Fruit fly (Drosophila melanogaster) whole organism, embryonic: ENCODE measurements around the gene CG31778.

Experiments
- ATbp ChIP-seq: fragments of 200-800 bp; sonication (Bioruptor generic); optimal IDR thresholded peaks from 2 replicates; lab custom pipeline; 2017; ENCODE audit warnings: missing biosample characterization, mild to moderate bottlenecking, missing genetic modification characterization, missing genetic modification reagents
- Atf3 ChIP-seq: fragments of 200-800 bp; sonication (Bioruptor generic); optimal IDR thresholded peaks from 3 replicates; lab custom pipeline; 2016; ENCODE audit warnings: missing biosample characterization, missing genetic modification characterization
- B-H2 ChIP-seq: fragments of 200-800 bp; sonication (Bioruptor generic); optimal IDR thresholded peaks from 2 replicates; lab custom pipeline; 2018; ENCODE audit warnings: missing biosample characterization, mild to moderate bottlenecking, missing genetic modification characterization
- CG12236 ChIP-seq: fragments of 200-800 bp; sonication (Bioruptor generic); optimal IDR thresholded peaks from 2 replicates; lab custom pipeline; 2016; ENCODE audit warnings: missing biosample characterization, missing genetic modification characterization
- CG12299 ChIP-seq: fragments of 200-800 bp; sonication (Bioruptor generic); optimal IDR thresholded peaks from 2 replicates; lab custom pipeline; 2018; ENCODE audit warnings: missing biosample characterization, mild to moderate bottlenecking, missing genetic modification characterization
- CG13424 ChIP-seq: fragments of 200-800 bp; sonication (Bioruptor generic); optimal IDR thresholded peaks from 2 replicates; lab custom pipeline; 2019; ENCODE audit warnings: missing biosample characterization, mild to moderate bottlenecking, missing genetic modification characterization, moderate library complexity
- CG13624 ChIP-seq: fragments of 200-800 bp; sonication (Bioruptor generic); optimal IDR thresholded peaks from 2 replicates; lab custom pipeline; 2016; ENCODE audit warnings: missing biosample characterization, missing genetic modification characterization
- CG14050 ChIP-seq: fragments of 200-800 bp; sonication (Bioruptor generic); IDR thresholded peaks from 3 replicates; pipeline ENCODE4 v1.3.6; 2022; ENCODE audit warnings: missing biosample characterization, missing genetic modification characterization
- CG14965 ChIP-seq: fragments of 200-800 bp; sonication (Bioruptor generic); optimal IDR thresholded peaks from 2 replicates; lab custom pipeline; 2016; ENCODE audit warnings: missing biosample characterization, missing genetic modification characterization, borderline replicate concordance
- CG15696 ChIP-seq: fragments of 200-800 bp; sonication (Bioruptor generic); optimal IDR thresholded peaks from 2 replicates; lab custom pipeline; 2019; ENCODE audit warnings: missing biosample characterization, mild to moderate bottlenecking, missing genetic modification characterization, moderate library complexity
- CG17612 ChIP-seq: fragments of 200-800 bp; sonication (Bioruptor generic); IDR thresholded peaks from 2 replicates; pipeline ENCODE4 v1.3.6; 2022; ENCODE audit warnings: missing biosample characterization, missing genetic modification characterization
- CG17829 ChIP-seq: fragments of 200-800 bp; optimal IDR thresholded peaks from 2 replicates; lab custom pipeline; 2019; ENCODE audit warnings: missing biosample characterization, mild to moderate bottlenecking, missing genetic modification characterization, moderate library complexity
- CG18262 ChIP-seq: fragments of 200-800 bp; optimal IDR thresholded peaks from 3 replicates; lab custom pipeline; 2019; ENCODE audit warnings: missing biosample characterization, mild to moderate bottlenecking, missing genetic modification characterization, moderate library complexity
- CG18599 ChIP-seq: fragments of 200-800 bp; sonication (Bioruptor generic); optimal IDR thresholded peaks from 3 replicates; lab custom pipeline; 2017; ENCODE audit warnings: missing biosample characterization, missing genetic modification characterization, mild to moderate bottlenecking, moderate library complexity, missing genetic modification reagents
- CG31365 ChIP-seq: fragments of 200-800 bp; sonication (Bioruptor generic); optimal IDR thresholded peaks from 2 replicates; lab custom pipeline; 2018; ENCODE audit warnings: missing biosample characterization, mild to moderate bottlenecking, missing genetic modification characterization
- CG33213 ChIP-seq: fragments of 200-800 bp; sonication (Bioruptor generic); optimal IDR thresholded peaks from 3 replicates; lab custom pipeline; 2016; ENCODE audit warnings: missing biosample characterization, missing genetic modification characterization
- CG34376 ChIP-seq: fragments of 200-800 bp; sonication (Bioruptor generic); optimal IDR thresholded peaks from 2 replicates; lab custom pipeline; 2018; ENCODE audit warnings: missing biosample characterization, mild to moderate bottlenecking, missing genetic modification characterization
- CG4360 ChIP-seq: fragments of 200-800 bp; sonication (Bioruptor generic); IDR thresholded peaks from 2 replicates; pipeline ENCODE4 v1.3.6; 2022; ENCODE audit warnings: missing biosample characterization, missing genetic modification characterization
- CG7987 ChIP-seq: fragments of 200-800 bp; sonication (Bioruptor generic); optimal IDR thresholded peaks from 2 replicates; lab custom pipeline; 2018; ENCODE audit warnings: missing biosample characterization, mild to moderate bottlenecking, missing genetic modification characterization, moderate library complexity
- CG9609 ChIP-seq: fragments of 200-800 bp; sonication (Bioruptor generic); optimal IDR thresholded peaks from 3 replicates; lab custom pipeline; 2016; ENCODE audit warnings: missing biosample characterization, missing genetic modification characterization
- CoRest ChIP-seq: fragments of 200-800 bp; sonication (Bioruptor generic); optimal IDR thresholded peaks from 3 replicates; lab custom pipeline; 2018; ENCODE audit warnings: missing biosample characterization, mild to moderate bottlenecking, missing genetic modification characterization, moderate library complexity
- D19A ChIP-seq: fragments of 200-800 bp; optimal IDR thresholded peaks from 3 replicates; lab custom pipeline; 2019; ENCODE audit warnings: missing biosample characterization, mild to moderate bottlenecking, missing genetic modification characterization, moderate library complexity
- Dfd ChIP-seq, 2 experiments: fragments of >200 bp; optimal IDR thresholded peaks; 2 replicates each; lab custom pipeline; 2017; ENCODE audit warnings: missing biosample characterization in 2 of 2, missing genetic modification characterization in 2 of 2
- Elba2 ChIP-seq: fragments of 200-800 bp; sonication (Bioruptor generic); optimal IDR thresholded peaks from 3 replicates; lab custom pipeline; 2016; ENCODE audit warnings: missing biosample characterization, missing genetic modification characterization
- Hmr ChIP-seq: fragments of 200-800 bp; sonication (Bioruptor generic); optimal IDR thresholded peaks from 3 replicates; lab custom pipeline; 2017; ENCODE audit warnings: mild to moderate bottlenecking, missing biosample characterization, missing genetic modification reagents, missing genetic modification characterization
- Hr3 ChIP-seq: fragments of 200-800 bp; sonication (Bioruptor generic); optimal IDR thresholded peaks from 3 replicates; lab custom pipeline; 2016; ENCODE audit warnings: missing biosample characterization, missing genetic modification characterization
- Lhr ChIP-seq: fragments of 200-800 bp; sonication (Bioruptor generic); optimal IDR thresholded peaks from 3 replicates; lab custom pipeline; 2017; ENCODE audit warnings: mild to moderate bottlenecking, missing biosample characterization, missing genetic modification reagents, missing genetic modification characterization
- Max ChIP-seq: fragments of 200-800 bp; sonication (Bioruptor generic); optimal IDR thresholded peaks from 2 replicates; lab custom pipeline; 2016; ENCODE audit warnings: missing biosample characterization, mild to moderate bottlenecking, missing genetic modification characterization
- Mrtf ChIP-seq: fragments of 200-800 bp; sonication (Bioruptor generic); IDR thresholded peaks from 3 replicates; pipeline ENCODE4 v1.3.6; 2022; ENCODE audit warnings: missing biosample characterization, missing genetic modification characterization
- NC2β ChIP-seq: fragments of 200-800 bp; sonication (Bioruptor generic); optimal IDR thresholded peaks from 2 replicates; lab custom pipeline; 2016; ENCODE audit warnings: missing biosample characterization, missing genetic modification characterization
- Optix ChIP-seq: fragments of 200-800 bp; sonication (Bioruptor generic); IDR thresholded peaks from 3 replicates; pipeline ENCODE4 v1.3.6; 2022; ENCODE audit warnings: missing biosample characterization, missing genetic modification characterization
- Vsx1 ChIP-seq: fragments of 200-800 bp; sonication (Bioruptor generic); optimal IDR thresholded peaks from 2 replicates; lab custom pipeline; 2017; ENCODE audit warnings: missing biosample characterization, mild to moderate bottlenecking, missing genetic modification characterization, missing genetic modification reagents
- YL-1 ChIP-seq: fragments of 200-800 bp; sonication (Bioruptor generic); optimal IDR thresholded peaks from 3 replicates; lab custom pipeline; 2017; ENCODE audit warnings: missing biosample characterization, mild to moderate bottlenecking, missing genetic modification characterization
- amos ChIP-seq: fragments of 200-800 bp; sonication (Bioruptor generic); IDR thresholded peaks from 2 replicates; pipeline ENCODE4 v1.3.6; 2022; ENCODE audit warnings: missing biosample characterization, missing genetic modification characterization; ENCODE audit not compliant: partially characterized antibody
- ato ChIP-seq: fragments of 200-800 bp; sonication (Bioruptor generic); IDR thresholded peaks from 2 replicates; pipeline ENCODE4 v1.3.6; 2022; ENCODE audit warnings: missing biosample characterization, missing genetic modification characterization; ENCODE audit not compliant: partially characterized antibody
- cato ChIP-seq: fragments of 200-800 bp; sonication (Bioruptor generic); optimal IDR thresholded peaks from 2 replicates; lab custom pipeline; 2016; ENCODE audit warnings: missing biosample characterization, missing genetic modification characterization, borderline replicate concordance
- da ChIP-seq: fragments of 200-800 bp; sonication (Bioruptor generic); optimal IDR thresholded peaks from 2 replicates; lab custom pipeline; 2016; ENCODE audit warnings: missing biosample characterization, missing genetic modification characterization
- dmrt99B ChIP-seq: fragments of 200-800 bp; sonication (Bioruptor generic); optimal IDR thresholded peaks from 2 replicates; lab custom pipeline; 2018; ENCODE audit warnings: missing biosample characterization, mild to moderate bottlenecking, missing genetic modification characterization, moderate library complexity
- esg ChIP-seq: fragments of 200-800 bp; sonication (Bioruptor generic); conservative IDR thresholded peaks from 2 replicates; pipeline ENCODE4 v1.3.6; 2022; ENCODE audit warnings: missing biosample characterization, missing genetic modification characterization
- fru ChIP-seq: fragments of >200 bp; optimal IDR thresholded peaks from 2 replicates; lab custom pipeline; 2017
- gro ChIP-seq: fragments of 200-800 bp; sonication (Bioruptor generic); optimal IDR thresholded peaks from 2 replicates; lab custom pipeline; 2016; ENCODE audit warnings: missing biosample characterization, missing genetic modification characterization
- insv ChIP-seq, 2 experiments: fragments of 200-800 bp; sonication (Bioruptor generic); optimal IDR thresholded peaks; 3 replicates each; lab custom pipeline; 2016 to 2018; ENCODE audit warnings: missing biosample characterization in 2 of 2, missing genetic modification characterization in 2 of 2
- repo ChIP-seq: fragments of 200-800 bp; sonication (Bioruptor generic); optimal IDR thresholded peaks from 2 replicates; lab custom pipeline; 2016; ENCODE audit warnings: missing biosample characterization, missing genetic modification characterization
- ro ChIP-seq: fragments of 200-800 bp; sonication (Bioruptor generic); IDR thresholded peaks from 2 replicates; pipeline ENCODE4 v1.3.6; 2022; ENCODE audit warnings: missing biosample characterization, missing genetic modification characterization
- so ChIP-seq: fragments of 200-800 bp; sonication (Bioruptor generic); IDR thresholded peaks from 3 replicates; pipeline ENCODE4 v1.3.6; 2022; ENCODE audit warnings: missing biosample characterization, missing genetic modification characterization
- sob ChIP-seq: fragments of 200-800 bp; sonication (Bioruptor generic); IDR thresholded peaks from 2 replicates; pipeline ENCODE4 v1.3.6; 2022; ENCODE audit warnings: missing biosample characterization, missing genetic modification characterization
- sr ChIP-seq: fragments of 200-800 bp; sonication (Bioruptor generic); IDR thresholded peaks from 3 replicates; pipeline ENCODE4 v1.3.6; 2022; ENCODE audit warnings: missing biosample characterization, missing genetic modification characterization
- stwl ChIP-seq: fragments of 200-800 bp; sonication (Bioruptor generic); optimal IDR thresholded peaks from 3 replicates; lab custom pipeline; 2018; ENCODE audit warnings: missing biosample characterization, mild to moderate bottlenecking, missing genetic modification characterization, moderate library complexity
- trh ChIP-seq: fragments of 200-800 bp; sonication (Bioruptor generic); optimal IDR thresholded peaks from 2 replicates; lab custom pipeline; 2016; ENCODE audit warnings: missing biosample characterization, missing genetic modification characterization
- tup ChIP-seq: fragments of 200-800 bp; sonication (Bioruptor generic); optimal IDR thresholded peaks from 2 replicates; lab custom pipeline; 2016; ENCODE audit warnings: missing biosample characterization, mild to moderate bottlenecking, missing genetic modification characterization, moderate library complexity
- unpg ChIP-seq: fragments of 200-800 bp; sonication (Bioruptor generic); optimal IDR thresholded peaks from 3 replicates; lab custom pipeline; 2018; ENCODE audit warnings: missing biosample characterization, mild to moderate bottlenecking, missing genetic modification characterization, moderate library complexity
- yki ChIP-seq: fragments of >200 bp; optimal IDR thresholded peaks from 3 replicates; lab custom pipeline; 2018

Gene CG31778

DNA sequence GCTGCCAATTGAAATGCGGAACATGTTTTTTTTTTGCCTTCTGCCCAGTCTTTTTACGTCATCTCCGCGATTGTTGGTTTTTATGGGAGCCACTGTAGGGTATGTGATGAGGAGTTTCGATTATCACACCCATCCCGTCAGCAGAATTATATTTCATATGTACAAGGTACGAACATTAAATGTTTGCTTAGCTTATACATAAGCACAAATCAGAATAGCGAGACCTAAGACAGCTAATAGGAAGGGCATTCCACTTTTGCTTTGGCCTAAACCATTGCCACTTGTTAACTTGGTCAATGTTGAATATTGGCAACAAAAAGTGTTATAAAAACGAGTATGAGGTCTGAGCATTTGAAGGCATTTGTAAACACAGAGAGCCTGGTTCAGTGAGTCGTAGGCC is 2.0 kb downstream of the CG31778 start, which contains the start of gene CG2816 (continued):
- TF ChIP-seq CG12236 (GFP tag; lab: Kevin White, UChicago): no peak
- TF ChIP-seq gro: peak; percentile 96
- peak; percentile 61 for TF ChIP-seq CG18599 (GFP tag; lab: Kevin White, UChicago)
- peak; percentile 13 for TF ChIP-seq CG34376 (GFP tag; lab: Kevin White, UChicago)
- TF ChIP-seq repo (GFP tag; lab: Kevin White, UChicago): peak; percentile 16
- TF ChIP-seq CG13624: no peak
- no peak for TF ChIP-seq ATbp (GFP tag; lab: Kevin White, UChicago)
- no peak for TF ChIP-seq tup (GFP tag; lab: Kevin White, UChicago)
- peak; percentile 80 for TF ChIP-seq Hmr (GFP tag; lab: Kevin White, UChicago)
- TF ChIP-seq ato (GFP tag; lab: Robert Waterston, UW): no peak
- no peak for TF ChIP-seq CG4360 (GFP tag; lab: Robert Waterston, UW)
- no peak for TF ChIP-seq CG7987 (GFP tag; lab: Kevin White, UChicago)
- no peak for TF ChIP-seq CG33213 (GFP tag; lab: Kevin White, UChicago)
- no peak for TF ChIP-seq amos
- TF ChIP-seq CoRest: peak; percentile 49
- TF ChIP-seq YL-1: no peak
- peak; percentile 52 for TF ChIP-seq Hr3 (GFP tag; lab: Kevin White, UChicago)
- no peak for TF ChIP-seq da (GFP tag; lab: Kevin White, UChicago)
- peak; percentile 26 for TF ChIP-seq Atf3
- TF ChIP-seq CG9609 (GFP tag; lab: Kevin White, UChicago): peak; percentile 77
- no peak for TF ChIP-seq trh
- TF ChIP-seq insv (GFP tag; optimal IDR thresholded peaks at IDR 0.05; lab: Kevin White, UChicago): no peak
- TF ChIP-seq CG13424 (tag; lab: Kevin White, UChicago): peak; percentile 37
- peak; percentile 63 for TF ChIP-seq CG12299
- TF ChIP-seq B-H2: no peak
- TF ChIP-seq ro (GFP tag; lab: Robert Waterston, UW): no peak
- TF ChIP-seq yki: no peak
- peak; percentile 48 for TF ChIP-seq dmrt99B (tag; lab: Kevin White, UChicago)
- TF ChIP-seq Optix (GFP tag; lab: Robert Waterston, UW): 0 out of 3 replicates have a peak, but pooled peaks have one; percentile 40
- TF ChIP-seq Dfd (GFP tag; optimal IDR thresholded peaks at IDR 0.05; lab: Kevin White, UChicago): no peak
- TF ChIP-seq Lhr (GFP tag; lab: Kevin White, UChicago): no peak
- no peak for TF ChIP-seq CG17829
- TF ChIP-seq D19A (tag; lab: Kevin White, UChicago): no peak
- no peak for TF ChIP-seq fru (lab: Kevin White, UChicago)
- no peak for TF ChIP-seq so (GFP tag; lab: Robert Waterston, UW)
- TF ChIP-seq Max (GFP tag; lab: Kevin White, UChicago): no peak
- TF ChIP-seq cato (GFP tag; lab: Kevin White, UChicago): no peak
- peak; percentile 55 for TF ChIP-seq unpg (GFP tag; lab: Kevin White, UChicago)
- no peak for TF ChIP-seq NC2β (GFP tag; lab: Kevin White, UChicago)
- no peak for TF ChIP-seq Vsx1 (GFP tag; lab: Kevin White, UChicago)
- no peak for TF ChIP-seq Elba2 (GFP tag; lab: Kevin White, UChicago)
- TF ChIP-seq CG18262 (tag; lab: Kevin White, UChicago): no peak
- no peak for TF ChIP-seq stwl
- peak; percentile 67 for TF ChIP-seq esg
- TF ChIP-seq CG15696: no peak
- TF ChIP-seq Mrtf: peak; percentile 78; the same call in 2 of the 3 replicates
- TF ChIP-seq sob (GFP tag; lab: Robert Waterston, UW): peak; percentile 93
- TF ChIP-seq sr (GFP tag; lab: Robert Waterston, UW): no peak
- TF ChIP-seq CG14050 (GFP tag; lab: Robert Waterston, UW): peak; percentile 24; the same call in 1 of the 3 replicates
- no peak for TF ChIP-seq CG17612 (GFP tag; lab: Robert Waterston, UW)
- TF ChIP-seq CG31365 (tag; lab: Kevin White, UChicago): no peak
- TF ChIP-seq CG14965 (GFP tag; lab: Kevin White, UChicago): no peak
